Fruit fly (Drosophila melanogaster): Measurements from ENCODE around the gene CG11726.

- TF ChIP-seq CG11617 (GFP tag; optimal IDR thresholded peaks at IDR 0.05) (no peak), cic (GFP tag; optimal IDR thresholded peaks at IDR 0.05) (no peak), bab1 (GFP tag; optimal IDR thresholded peaks at IDR 0.05) (no peak), pad (GFP tag; optimal IDR thresholded peaks at IDR 0.05) (no peak), Hr96 (GFP tag; optimal IDR thresholded peaks at IDR 0.05) (no peak), toe (GFP tag; optimal IDR thresholded peaks at IDR 0.05) (no peak), kay (GFP tag; ENCODE audit: borderline replicate concordance) (no peak), CG5204 (GFP tag; optimal IDR thresholded peaks at IDR 0.05) (no peak), cnc (optimal IDR thresholded peaks at IDR 0.05) (no peak), CG33017 (tag; optimal IDR thresholded peaks at IDR 0.05) (no peak), CG12768 (GFP tag; optimal IDR thresholded peaks at IDR 0.05) (no peak)
Observed at dm6 chr3L:11371342-11371741, 23.1 kb upstream of the CG11726 start.
